Worm (Caenorhabditis elegans): ENCODE data around the gene R155.3.

The R155.3 gene

ce11 chrIII:1927230-1927629 is 49.3 kb downstream of the R155.3 start:
- peak in 1 of 2 experiments; percentile 55 for TF ChIP-seq lsy-2 (tag; optimal IDR thresholded peaks at IDR 0.05)
- no peak for TF ChIP-seq isw-1 (GFP tag; IDR thresholded peaks at IDR 0.05)
- no peak for TF ChIP-seq C04F5.9 (tag; optimal IDR thresholded peaks at IDR 0.05)
- no peak for TF ChIP-seq unc-130 (tag; optimal IDR thresholded peaks at IDR 0.05)
- TF ChIP-seq lin-13 (GFP tag; optimal IDR thresholded peaks at IDR 0.05), result peak; percentile 48

ce11 chrIII:1926456-1926855 is 50.1 kb downstream of the R155.3 start:
- TF ChIP-seq efl-3 (GFP tag; optimal IDR thresholded peaks at IDR 0.05), result peak; percentile 56
- peak; percentile 67 for TF ChIP-seq lin-39 (tag; optimal IDR thresholded peaks at IDR 0.05)
- peak; percentile 88 for TF ChIP-seq lin-13 (GFP tag; optimal IDR thresholded peaks at IDR 0.05)
- peak; percentile 96 for TF ChIP-seq nhr-90 (tag; optimal IDR thresholded peaks at IDR 0.05; ENCODE audit: poor library complexity)
- peak; percentile 50 for TF ChIP-seq fkh-4 (tag; optimal IDR thresholded peaks at IDR 0.05; ENCODE audit: borderline replicate concordance)
- peak; percentile 70 to 85 for TF ChIP-seq lin-35 (GFP tag; optimal IDR thresholded peaks at IDR 0.05)
- TF ChIP-seq efl-1 (optimal IDR thresholded peaks at IDR 0.05), result peak; percentile 85 to 95
- peak; percentile 55 to 97 for TF ChIP-seq efl-1 (GFP tag; optimal IDR thresholded peaks at IDR 0.05 in 1 of 2)
- no peak for TF ChIP-seq C04F5.9 (tag; optimal IDR thresholded peaks at IDR 0.05)
- peak; percentile 63 for TF ChIP-seq zip-4 (GFP tag; optimal IDR thresholded peaks at IDR 0.05)
- peak; percentile 71 for TF ChIP-seq elt-2 (tag; optimal IDR thresholded peaks at IDR 0.05)
- TF ChIP-seq rnt-1 (tag; optimal IDR thresholded peaks at IDR 0.05), result peak; percentile 97
- TF ChIP-seq ets-5 (GFP tag; IDR thresholded peaks at IDR 0.05), result no peak
- TF ChIP-seq nhr-12 (tag; optimal IDR thresholded peaks at IDR 0.05), result peak; percentile 26
- peak; percentile 78 for TF ChIP-seq isw-1 (GFP tag; IDR thresholded peaks at IDR 0.05)
- no peak for TF ChIP-seq tlp-1 (tag; optimal IDR thresholded peaks at IDR 0.05)
- TF ChIP-seq nhr-76 (tag; optimal IDR thresholded peaks at IDR 0.05), result peak; percentile 49
- TF ChIP-seq ceh-82 (tag; optimal IDR thresholded peaks at IDR 0.05), result peak; percentile 85 to 91 (median 87)
- TF ChIP-seq hlh-4 (tag; optimal IDR thresholded peaks at IDR 0.05), result no peak
- TF ChIP-seq nhr-237 (tag; optimal IDR thresholded peaks at IDR 0.05), result peak; percentile 48
- TF ChIP-seq snpc-4 (tag; optimal IDR thresholded peaks at IDR 0.05), result peak; percentile 73
- no peak for TF ChIP-seq hlh-17 (GFP tag; optimal IDR thresholded peaks at IDR 0.05; ENCODE audit: borderline replicate concordance)
- TF ChIP-seq unc-86 (tag; optimal IDR thresholded peaks at IDR 0.05), result peak; percentile 96
- TF ChIP-seq snu-23 (GFP tag; optimal IDR thresholded peaks at IDR 0.05), result peak; percentile 92
- no peak for TF ChIP-seq ceh-63 (GFP tag; optimal IDR thresholded peaks at IDR 0.05)
- peak; percentile 87 for TF ChIP-seq hpl-2 (GFP tag; optimal IDR thresholded peaks at IDR 0.05)
- TF ChIP-seq nhr-28 (tag; optimal IDR thresholded peaks at IDR 0.05), result no peak
- TF ChIP-seq Y116A8C.19 (tag; optimal IDR thresholded peaks at IDR 0.05; ENCODE audit: borderline replicate concordance), result no peak
- no peak for TF ChIP-seq C16A3.4 (tag; optimal IDR thresholded peaks at IDR 0.05)
- peak; percentile 96 for TF ChIP-seq swsn-7 (tag; optimal IDR thresholded peaks at IDR 0.05)
- TF ChIP-seq nhr-19 (GFP tag; conservative IDR thresholded peaks at IDR 0.05), result peak; percentile 97
- TF ChIP-seq nhr-85 (tag), result peak; percentile 100
- TF ChIP-seq ceh-8 (GFP tag; optimal IDR thresholded peaks at IDR 0.05), result peak; percentile 91
- TF ChIP-seq nhr-11 (tag; optimal IDR thresholded peaks at IDR 0.05), result peak; percentile 83
- TF ChIP-seq aly-2 (tag; optimal IDR thresholded peaks at IDR 0.05), result no peak
- peak; percentile 83 for TF ChIP-seq dsc-1 (tag; optimal IDR thresholded peaks at IDR 0.05)
- peak; percentile 70 for TF ChIP-seq aha-1 (tag; optimal IDR thresholded peaks at IDR 0.05)
- TF ChIP-seq skn-1 (tag; optimal IDR thresholded peaks at IDR 0.05), result peak; percentile 96
- peak; percentile 98 for TF ChIP-seq tbx-2 (tag; optimal IDR thresholded peaks at IDR 0.05)
- peak; percentile 50 for TF ChIP-seq sup-37 (GFP tag; optimal IDR thresholded peaks at IDR 0.05)
- TF ChIP-seq ces-1 (GFP tag; optimal IDR thresholded peaks at IDR 0.05), result no peak
- TF ChIP-seq pax-3 (tag; optimal IDR thresholded peaks at IDR 0.05), result peak; percentile 85
- peak; percentile 34 for TF ChIP-seq F16B12.6 (tag; optimal IDR thresholded peaks at IDR 0.05)
- peak; percentile 96 for TF ChIP-seq blmp-1 (tag; optimal IDR thresholded peaks at IDR 0.05)
- TF ChIP-seq dpl-1 (GFP tag; optimal IDR thresholded peaks at IDR 0.05), result peak; percentile 55 to 57 (median 55)
- peak; percentile 99 for TF ChIP-seq nhr-71 (tag; optimal IDR thresholded peaks at IDR 0.05)
- peak; percentile 80 for TF ChIP-seq ztf-4 (tag; optimal IDR thresholded peaks at IDR 0.05)
- TF ChIP-seq lsy-2 (tag; optimal IDR thresholded peaks at IDR 0.05), result peak; percentile 83 to 90
- peak; percentile 48 for TF ChIP-seq mep-1 (tag; optimal IDR thresholded peaks at IDR 0.05)
- peak; percentile 86 for TF ChIP-seq mef-2 (tag; optimal IDR thresholded peaks at IDR 0.05)
